Fruit fly (Drosophila melanogaster): ENCODE data around the gene PolG1.

The PolG1 gene

dm6 chr2L:13833058-13833457 lies 5.5 kb upstream of the PolG1 start, which contains the start of the genes GatC, PolG2 and Polr2C (continued):
- TF ChIP-seq PHDP (tag; optimal IDR thresholded peaks at IDR 0.05) (no peak), CG42726 (GFP tag; IDR thresholded peaks at IDR 0.05; ENCODE audit: partially characterized antibody) (peak; percentile 6; the same call in 1 of the 2 replicates), CG9876 (GFP tag; optimal IDR thresholded peaks at IDR 0.05) (no peak), CG3407 (GFP tag; optimal IDR thresholded peaks at IDR 0.05) (no peak)

dm6 chr2L:13829540-13829939 lies 2.0 kb upstream of the PolG1 start, which contains the start of the genes Arpc1 and Orc5:
TSS of gene Arpc1 (minus strand) at chr2L:13829741.
TSS of gene Orc5 (plus strand) at chr2L:13829837.
- TF ChIP-seq CG1233 (GFP tag; optimal IDR thresholded peaks at IDR 0.05) (no peak), CG3065 (GFP tag; optimal IDR thresholded peaks at IDR 0.05) (no peak), CG9797 (GFP tag; optimal IDR thresholded peaks at IDR 0.05) (peak; percentile 86), grau (tag; optimal IDR thresholded peaks at IDR 0.05) (peak; percentile 48), wor (GFP tag; IDR thresholded peaks at IDR 0.05) (no peak), nerfin-2 (GFP tag; IDR thresholded peaks at IDR 0.05; ENCODE audit: partially characterized antibody) (peak; percentile 64), ato (GFP tag; IDR thresholded peaks at IDR 0.05; ENCODE audit: partially characterized antibody) (peak; percentile 81), jigr1 (GFP tag; IDR thresholded peaks at IDR 0.05) (no peak), insv (GFP tag; optimal IDR thresholded peaks at IDR 0.05) (peak in 1 of 2 experiments; percentile 4), CTCF (GFP tag; optimal IDR thresholded peaks at IDR 0.05) (no peak), Lim3 (GFP tag; IDR thresholded peaks at IDR 0.05) (no peak), cas (GFP tag; IDR thresholded peaks at IDR 0.05) (no peak), CG6791 (GFP tag; IDR thresholded peaks at IDR 0.05; ENCODE audit: partially characterized antibody) (peak; percentile 93), Vsx1 (GFP tag; optimal IDR thresholded peaks at IDR 0.05) (no peak), CG17829 (tag; optimal IDR thresholded peaks at IDR 0.05) (peak; percentile 9), Bgb (GFP tag; IDR thresholded peaks at IDR 0.05; ENCODE audit: partially characterized antibody) (peak; percentile 87), CG14014 (GFP tag; IDR thresholded peaks at IDR 0.05) (no peak), inv (GFP tag; IDR thresholded peaks at IDR 0.05; ENCODE audit: partially characterized antibody) (peak; percentile 80; the same call in 1 of the 2 replicates), Stat92E (GFP tag; optimal IDR thresholded peaks at IDR 0.05) (no peak), CG6683 (GFP tag; optimal IDR thresholded peaks at IDR 0.05) (no peak), CG18011 (GFP tag; optimal IDR thresholded peaks at IDR 0.05) (peak; percentile 50), knrl (GFP tag; IDR thresholded peaks at IDR 0.05; ENCODE audit: partially characterized antibody) (peak; percentile 88), CG4854 (GFP tag; optimal IDR thresholded peaks at IDR 0.05) (no peak), CG7786 (GFP tag; optimal IDR thresholded peaks at IDR 0.05) (no peak), tin (GFP tag; optimal IDR thresholded peaks at IDR 0.05) (no peak), Dad (GFP tag; optimal IDR thresholded peaks at IDR 0.05) (no peak), CG6765 (GFP tag; optimal IDR thresholded peaks at IDR 0.05) (no peak), bigmax (GFP tag; optimal IDR thresholded peaks at IDR 0.05) (no peak), zen (tag; optimal IDR thresholded peaks at IDR 0.05) (peak; percentile 40), GATAe (GFP tag; conservative IDR thresholded peaks at IDR 0.05) (no peak), CG30020 (tag; optimal IDR thresholded peaks at IDR 0.05) (peak; percentile 39), chinmo (GFP tag; IDR thresholded peaks at IDR 0.05; ENCODE audit: partially characterized antibody) (0 out of 4 replicates have a peak, but pooled peaks have one; percentile 65), E2f1 (GFP tag; IDR thresholded peaks at IDR 0.05) (peak; percentile 76), CG12942 (GFP tag; optimal IDR thresholded peaks at IDR 0.05) (no peak), CG10147 (GFP tag; optimal IDR thresholded peaks at IDR 0.05) (no peak), CHES-1-like (GFP tag; optimal IDR thresholded peaks at IDR 0.05) (peak; percentile 54), Deaf1 (tag; optimal IDR thresholded peaks at IDR 0.05) (no peak), ems (GFP tag; optimal IDR thresholded peaks at IDR 0.05) (no peak), CG3847 (GFP tag; IDR thresholded peaks at IDR 0.05) (0 out of 2 replicates have a peak, but pooled peaks have one; percentile 17), BEAF-32 (GFP tag; optimal IDR thresholded peaks at IDR 0.05) (peak; percentile 96), CG2116 (GFP tag; optimal IDR thresholded peaks at IDR 0.05) (peak; percentile 81), gfzf (GFP tag; optimal IDR thresholded peaks at IDR 0.05) (peak; percentile 93), CG6254 (GFP tag; optimal IDR thresholded peaks at IDR 0.05) (no peak), CG8924 (tag; optimal IDR thresholded peaks at IDR 0.05) (peak; percentile 1)

Data from whole organism, embryonic.